Worm (Caenorhabditis elegans) whole organism, L4 larva: Measurements from ENCODE around the gene T25B9.2.

ENCODE experiments used
- F10B5.3 ChIP-seq: sonication (generic microtip); optimal IDR thresholded peaks from 2 replicates; lab custom pipeline; 2016; ENCODE audit warnings: mild to moderate bottlenecking, missing genetic modification characterization, missing compliant biosample characterization
- egl-43 ChIP-seq: fragments of 200-800 bp; sonication (Bioruptor generic); IDR thresholded peaks from 2 replicates; pipeline ENCODE4 v1.3.6; 2022; ENCODE audit warnings: missing genetic modification reagents, missing genetic modification characterization, missing compliant biosample characterization
- lin-13 ChIP-seq: fragments of 150-350 bp; optimal IDR thresholded peaks from 2 replicates; lab custom pipeline; 2014; ENCODE audit warnings: missing biosample characterization, missing genetic modification reagents, missing genetic modification characterization
- lsy-2 ChIP-seq, 2 experiments: fragments of 150-350 bp in 1 of 2; sonication (generic microtip) in 1 of 2; optimal IDR thresholded peaks; 2 replicates each; lab custom pipeline; 2014 to 2017; ENCODE audit warnings: missing biosample characterization in 2 of 2, missing genetic modification characterization in 2 of 2
- mdl-1 ChIP-seq, 2 experiments: fragments of 150-350 bp in 1 of 2; sonication (generic microtip) in 1 of 2; optimal IDR thresholded peaks; 2 replicates each; lab custom pipeline; 2014 to 2017; ENCODE audit warnings: missing biosample characterization in 2 of 2, missing genetic modification characterization in 2 of 2
- nhr-10 ChIP-seq: fragments of 150-350 bp; optimal IDR thresholded peaks from 2 replicates; lab custom pipeline; 2014; ENCODE audit warnings: missing biosample characterization, missing genetic modification characterization
- nhr-76 ChIP-seq: fragments of 150-350 bp; optimal IDR thresholded peaks from 2 replicates; lab custom pipeline; 2014; ENCODE audit warnings: missing biosample characterization, missing genetic modification characterization
- pqm-1 ChIP-seq: sonication (generic microtip); optimal IDR thresholded peaks from 2 replicates; lab custom pipeline; 2017; ENCODE audit warnings: missing biosample characterization, missing genetic modification characterization

DNA sequence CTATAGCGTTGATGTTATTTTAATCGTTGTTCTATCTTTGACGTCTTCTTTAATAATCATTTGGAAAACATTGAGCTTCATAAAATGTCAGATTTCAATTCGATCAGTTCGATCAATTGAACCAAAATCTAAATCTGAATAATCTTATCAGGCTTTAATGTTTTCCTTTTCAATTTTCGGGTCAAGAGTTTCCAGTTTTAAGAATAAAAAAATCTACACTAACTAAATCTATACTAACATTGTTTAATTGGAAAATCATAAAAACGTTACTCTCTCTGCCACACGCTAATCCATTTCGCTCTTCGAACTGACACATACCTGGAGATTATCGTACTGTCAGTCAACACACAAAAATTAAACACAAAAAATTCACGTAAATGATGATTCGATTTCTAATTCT is 12.6 kb upstream of the T25B9.2 start, which contains the start of gene T25B9.11:
- no peak for TF ChIP-seq nhr-76
- no peak for TF ChIP-seq mdl-1 (tag; optimal IDR thresholded peaks at IDR 0.05; lab: Kevin White, UChicago)
- TF ChIP-seq pqm-1 (tag; lab: Kevin White, UChicago), result no peak
- no peak for TF ChIP-seq lin-13 (GFP tag; lab: Kevin White, UChicago)
- no peak for TF ChIP-seq F10B5.3 (tag; lab: Kevin White, UChicago)
- no peak for TF ChIP-seq nhr-10 (tag; lab: Kevin White, UChicago)
- TF ChIP-seq lsy-2 (tag; optimal IDR thresholded peaks at IDR 0.05; lab: Kevin White, UChicago), result no peak
- TF ChIP-seq egl-43 (GFP tag; lab: Robert Waterston, UW), result no peak
